Fruit fly (Drosophila melanogaster) whole organism, embryonic: ENCODE results near the gene CG15818.

Source experiments
- B-H2 ChIP-seq: fragments of 200-800 bp; sonication (Bioruptor generic); optimal IDR thresholded peaks from 2 replicates; lab custom pipeline; 2018; ENCODE audit warnings: missing biosample characterization, mild to moderate bottlenecking, missing genetic modification characterization
- CG10321 ChIP-seq: fragments of 200-800 bp; sonication (Bioruptor generic); IDR thresholded peaks from 2 replicates; pipeline ENCODE4 v1.3.6; 2022; ENCODE audit warnings: missing biosample characterization, missing genetic modification characterization
- CG11504 ChIP-seq: fragments of 200-800 bp; sonication (Bioruptor generic); optimal IDR thresholded peaks from 3 replicates; lab custom pipeline; 2019; ENCODE audit warnings: missing biosample characterization, mild to moderate bottlenecking, missing genetic modification characterization, moderate library complexity
- CG1233 ChIP-seq: fragments of 200-800 bp; sonication (Bioruptor generic); optimal IDR thresholded peaks from 4 replicates; lab custom pipeline; 2018; ENCODE audit warnings: missing biosample characterization, mild to moderate bottlenecking, missing genetic modification characterization
- CG15269 ChIP-seq: fragments of 200-800 bp; sonication (Bioruptor generic); optimal IDR thresholded peaks from 2 replicates; lab custom pipeline; 2018; ENCODE audit warnings: missing biosample characterization, mild to moderate bottlenecking, missing genetic modification characterization, moderate library complexity
- CG17912 ChIP-seq: fragments of 200-800 bp; sonication (Bioruptor generic); optimal IDR thresholded peaks from 2 replicates; lab custom pipeline; 2018; ENCODE audit warnings: missing biosample characterization, mild to moderate bottlenecking, missing genetic modification characterization
- CG30403 ChIP-seq: fragments of 200-800 bp; sonication (Bioruptor generic); optimal IDR thresholded peaks from 3 replicates; lab custom pipeline; 2016; ENCODE audit warnings: missing biosample characterization, missing genetic modification characterization
- CG31388 ChIP-seq: fragments of 200-800 bp; sonication (Bioruptor generic); optimal IDR thresholded peaks from 2 replicates; lab custom pipeline; 2016; ENCODE audit warnings: missing biosample characterization, missing genetic modification characterization
- CG32772 ChIP-seq: fragments of 200-800 bp; sonication (Bioruptor generic); IDR thresholded peaks from 2 replicates; pipeline ENCODE4 v1.3.6; 2022; ENCODE audit warnings: missing biosample characterization, missing genetic modification characterization
- CG5245 ChIP-seq: fragments of 200-800 bp; sonication (Bioruptor generic); optimal IDR thresholded peaks from 3 replicates; lab custom pipeline; 2016; ENCODE audit warnings: missing biosample characterization, missing genetic modification characterization
- CG6813 ChIP-seq: fragments of 200-800 bp; sonication (Bioruptor generic); optimal IDR thresholded peaks from 2 replicates; lab custom pipeline; 2017; ENCODE audit warnings: missing biosample characterization, missing genetic modification characterization, mild to moderate bottlenecking, moderate library complexity, missing genetic modification reagents
- CG7556 ChIP-seq: fragments of 200-800 bp; sonication (Bioruptor generic); optimal IDR thresholded peaks from 2 replicates; lab custom pipeline; 2017; ENCODE audit warnings: missing biosample characterization, mild to moderate bottlenecking, missing genetic modification characterization
- CG7745 ChIP-seq: fragments of 200-800 bp; sonication (Bioruptor generic); optimal IDR thresholded peaks from 2 replicates; lab custom pipeline; 2018; ENCODE audit warnings: missing biosample characterization, mild to moderate bottlenecking, missing genetic modification characterization, moderate library complexity
- CG7928 ChIP-seq: fragments of 200-800 bp; sonication (Bioruptor generic); optimal IDR thresholded peaks from 2 replicates; lab custom pipeline; 2017; ENCODE audit warnings: missing biosample characterization, mild to moderate bottlenecking, missing genetic modification characterization
- CG7963 ChIP-seq: fragments of 200-800 bp; sonication (Bioruptor generic); IDR thresholded peaks from 3 replicates; pipeline ENCODE4 v1.3.6; 2022; ENCODE audit warnings: missing biosample characterization, missing genetic modification characterization; ENCODE audit not compliant: partially characterized antibody
- CG8924 ChIP-seq: fragments of 200-800 bp; optimal IDR thresholded peaks from 3 replicates; lab custom pipeline; 2019; ENCODE audit warnings: missing biosample characterization, mild to moderate bottlenecking, missing genetic modification characterization, moderate library complexity
- CG9437 ChIP-seq: fragments of 200-800 bp; sonication (Bioruptor generic); optimal IDR thresholded peaks from 2 replicates; lab custom pipeline; 2018; ENCODE audit warnings: missing biosample characterization, mild to moderate bottlenecking, missing genetic modification characterization
- D19A ChIP-seq: fragments of 200-800 bp; optimal IDR thresholded peaks from 3 replicates; lab custom pipeline; 2019; ENCODE audit warnings: missing biosample characterization, mild to moderate bottlenecking, missing genetic modification characterization, moderate library complexity
- E2f1 ChIP-seq: fragments of 200-800 bp; sonication (Bioruptor generic); IDR thresholded peaks from 2 replicates; pipeline ENCODE4 v1.3.6; 2022; ENCODE audit warnings: missing biosample characterization, missing genetic modification characterization
- E2f2 ChIP-seq: fragments of 200-800 bp; sonication (Bioruptor generic); IDR thresholded peaks from 2 replicates; pipeline ENCODE4 v1.3.6; 2022; ENCODE audit warnings: missing biosample characterization, missing genetic modification characterization
- Elba2 ChIP-seq: fragments of 200-800 bp; sonication (Bioruptor generic); optimal IDR thresholded peaks from 3 replicates; lab custom pipeline; 2016; ENCODE audit warnings: missing biosample characterization, missing genetic modification characterization
- Ets97D ChIP-seq: fragments of 200-800 bp; sonication (Bioruptor generic); optimal IDR thresholded peaks from 3 replicates; lab custom pipeline; 2016; ENCODE audit warnings: missing biosample characterization, missing genetic modification characterization
- Fer2 ChIP-seq: fragments of 200-800 bp; sonication (Bioruptor generic); optimal IDR thresholded peaks from 2 replicates; lab custom pipeline; 2018; ENCODE audit warnings: missing biosample characterization, mild to moderate bottlenecking, missing genetic modification characterization, moderate library complexity
- Gsc ChIP-seq: fragments of 200-800 bp; sonication (Bioruptor generic); IDR thresholded peaks from 2 replicates; pipeline ENCODE4 v1.3.6; 2022; ENCODE audit warnings: missing biosample characterization, missing genetic modification characterization
- Gug ChIP-seq: fragments of 200-800 bp; sonication (Bioruptor generic); IDR thresholded peaks from 4 replicates; pipeline ENCODE4 v1.3.6; 2022; ENCODE audit warnings: missing biosample characterization, missing genetic modification characterization
- Lhr ChIP-seq: fragments of 200-800 bp; sonication (Bioruptor generic); optimal IDR thresholded peaks from 3 replicates; lab custom pipeline; 2017; ENCODE audit warnings: mild to moderate bottlenecking, missing biosample characterization, missing genetic modification reagents, missing genetic modification characterization
- Mrtf ChIP-seq: fragments of 200-800 bp; sonication (Bioruptor generic); IDR thresholded peaks from 3 replicates; pipeline ENCODE4 v1.3.6; 2022; ENCODE audit warnings: missing biosample characterization, missing genetic modification characterization
- Nf-YC ChIP-seq: fragments of 200-800 bp; optimal IDR thresholded peaks from 3 replicates; lab custom pipeline; 2019; ENCODE audit warnings: missing biosample characterization, mild to moderate bottlenecking, missing genetic modification characterization, moderate library complexity
- Ravus ChIP-seq: fragments of 200-800 bp; sonication (Bioruptor generic); IDR thresholded peaks from 2 replicates; pipeline ENCODE4 v1.3.6; 2022; ENCODE audit warnings: missing biosample characterization, missing genetic modification characterization
- Stat92E ChIP-seq, 3 experiments: fragments of >200 bp in 2 of 3; fragments of 200-800 bp in 1 of 3; sonication (Bioruptor generic) in 1 of 3; optimal IDR thresholded peaks; 2 replicates each; lab custom pipeline; 2017 to 2019; ENCODE audit warnings: missing biosample characterization in 3 of 3, missing genetic modification characterization in 3 of 3, mild to moderate bottlenecking in 1 of 3, moderate library complexity in 1 of 3
- al ChIP-seq: fragments of 200-800 bp; sonication (Bioruptor generic); IDR thresholded peaks from 2 replicates; pipeline ENCODE4 v1.3.6; 2022; ENCODE audit warnings: missing biosample characterization, missing genetic modification characterization
- bsh ChIP-seq, 2 experiments: fragments of 200-800 bp; sonication (Bioruptor generic); optimal IDR thresholded peaks; 2 replicates each; lab custom pipeline; 2017 to 2018; ENCODE audit warnings: mild to moderate bottlenecking in 2 of 2, missing biosample characterization in 2 of 2, missing genetic modification characterization in 2 of 2, moderate library complexity in 1 of 2
- ci ChIP-seq: fragments of 200-800 bp; sonication (Bioruptor generic); IDR thresholded peaks from 3 replicates; pipeline ENCODE4 v1.3.6; 2022; ENCODE audit warnings: missing biosample characterization, missing genetic modification characterization
- corto ChIP-seq: fragments of 200-800 bp; sonication (Bioruptor generic); optimal IDR thresholded peaks from 2 replicates; lab custom pipeline; 2016; ENCODE audit warnings: missing biosample characterization, mild to moderate bottlenecking, missing genetic modification characterization, moderate library complexity
- cwo ChIP-seq: fragments of 200-800 bp; sonication (Bioruptor generic); optimal IDR thresholded peaks from 3 replicates; lab custom pipeline; 2017; ENCODE audit warnings: missing biosample characterization, missing genetic modification characterization, mild to moderate bottlenecking, moderate library complexity, missing genetic modification reagents
- dati ChIP-seq: fragments of 200-800 bp; sonication (Bioruptor generic); IDR thresholded peaks from 2 replicates; pipeline ENCODE4 v1.3.6; 2022; ENCODE audit warnings: missing biosample characterization, missing genetic modification characterization
- disco-r ChIP-seq: fragments of 200-800 bp; sonication (Bioruptor generic); optimal IDR thresholded peaks from 2 replicates; lab custom pipeline; 2016; ENCODE audit warnings: missing biosample characterization, missing genetic modification characterization
- fd102C ChIP-seq: fragments of 200-800 bp; sonication (Bioruptor generic); optimal IDR thresholded peaks from 2 replicates; lab custom pipeline; 2018; ENCODE audit warnings: missing biosample characterization, mild to moderate bottlenecking, missing genetic modification characterization, moderate library complexity
- gem ChIP-seq: fragments of 200-800 bp; sonication (Bioruptor generic); optimal IDR thresholded peaks from 2 replicates; lab custom pipeline; 2019; ENCODE audit warnings: missing biosample characterization, mild to moderate bottlenecking, missing genetic modification characterization, moderate library complexity
- gt ChIP-seq: fragments of 200-800 bp; sonication (Bioruptor generic); IDR thresholded peaks from 2 replicates; pipeline ENCODE4 v1.3.6; 2022; ENCODE audit warnings: missing biosample characterization, missing genetic modification characterization
- luna ChIP-seq: fragments of 200-800 bp; sonication (Bioruptor generic); optimal IDR thresholded peaks from 2 replicates; lab custom pipeline; 2016; ENCODE audit warnings: missing biosample characterization, missing genetic modification characterization
- mam ChIP-seq: fragments of 200-800 bp; sonication (Bioruptor generic); optimal IDR thresholded peaks from 3 replicates; lab custom pipeline; 2016; ENCODE audit warnings: missing biosample characterization, missing genetic modification characterization
- p53 ChIP-seq: fragments of 200-800 bp; sonication (Bioruptor generic); optimal IDR thresholded peaks from 2 replicates; lab custom pipeline; 2016; ENCODE audit warnings: missing biosample characterization, missing genetic modification characterization
- phol ChIP-seq: fragments of 200-800 bp; sonication (Bioruptor generic); optimal IDR thresholded peaks from 3 replicates; lab custom pipeline; 2018; ENCODE audit warnings: missing biosample characterization, mild to moderate bottlenecking, missing genetic modification characterization, moderate library complexity
- prd ChIP-seq, 3 experiments: fragments of >200 bp in 2 of 3; fragments of 200-800 bp in 1 of 3; sonication (Bioruptor generic) in 1 of 3; optimal IDR thresholded peaks in 2 of 3; IDR thresholded peaks in 1 of 3; 2 replicates in 2 of 3; 3 replicates in 1 of 3; pipeline versions ENCODE4 v1.3.6 to Lab custom; 2017 to 2022; ENCODE audit warnings: missing biosample characterization in 1 of 3, missing genetic modification characterization in 1 of 3
- sc ChIP-seq, 3 experiments: fragments of >200 bp in 2 of 3; fragments of 200-800 bp in 1 of 3; sonication (Bioruptor generic) in 1 of 3; optimal IDR thresholded peaks; 2 replicates in 2 of 3; 3 replicates in 1 of 3; lab custom pipeline; 2017; ENCODE audit warnings: mild to moderate bottlenecking in 1 of 3, missing biosample characterization in 1 of 3, missing genetic modification characterization in 1 of 3, missing genetic modification reagents in 1 of 3
- slou ChIP-seq: fragments of 200-800 bp; sonication (Bioruptor generic); optimal IDR thresholded peaks from 3 replicates; lab custom pipeline; 2016; ENCODE audit warnings: missing biosample characterization, missing genetic modification characterization
- zen2 ChIP-seq: fragments of 200-800 bp; sonication (Bioruptor generic); IDR thresholded peaks from 3 replicates; pipeline ENCODE4 v1.3.6; 2022; ENCODE audit warnings: missing biosample characterization, missing genetic modification characterization; ENCODE audit not compliant: partially characterized antibody

CG15818 gene

DNA sequence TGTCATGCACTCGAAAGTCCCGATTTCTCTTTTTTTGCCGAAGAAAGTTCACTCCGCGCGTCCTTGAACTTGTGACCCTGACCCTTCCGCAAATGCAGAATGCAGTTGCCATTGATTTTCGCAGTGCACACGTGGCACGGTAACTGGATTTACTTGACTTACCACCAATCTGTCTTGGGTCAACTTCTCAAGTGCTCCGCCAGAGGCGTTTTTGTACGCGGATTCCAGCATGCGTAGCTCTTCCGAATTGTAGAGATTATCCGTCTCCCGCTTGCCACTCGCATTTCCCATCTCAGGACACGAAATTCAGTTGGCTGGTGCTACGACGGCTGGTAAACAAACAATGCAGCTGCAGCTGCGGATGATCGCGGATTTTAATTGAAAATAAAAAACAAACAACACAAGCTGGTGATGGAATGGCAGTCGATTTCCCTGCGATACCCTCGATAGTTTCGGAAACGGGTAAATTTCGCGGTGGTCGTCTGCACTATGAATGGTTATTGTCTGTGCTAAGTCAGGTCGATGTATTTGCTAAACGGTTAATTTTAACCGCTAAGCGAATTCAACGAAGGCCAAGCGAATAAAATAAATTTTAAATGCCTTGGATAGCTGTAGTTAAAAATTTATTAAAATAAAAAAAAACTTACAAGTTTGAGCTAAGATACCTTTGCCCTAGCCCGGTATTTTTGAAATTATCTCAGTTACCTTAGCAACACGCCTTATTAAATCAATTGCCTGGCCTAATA lies 22.7 kb upstream of the CG15818 start, which contains the start of the genes CG5149 and gudu (continued):
- TF ChIP-seq CG6813 (no peak), CG7928 (GFP tag; lab: Kevin White, UChicago) (no peak), Mrtf (GFP tag; lab: Robert Waterston, UW) (no peak), CG8924 (tag; lab: Kevin White, UChicago) (no peak), al (GFP tag; lab: Robert Waterston, UW) (no peak), CG10321 (no peak), ci (GFP tag; lab: Robert Waterston, UW) (peak; percentile 60; the same call in 1 of the 3 replicates), gem (tag; lab: Kevin White, UChicago) (no peak), Gug (GFP tag; lab: Robert Waterston, UW) (no peak; the same call in 3 of the 4 replicates), Elba2 (GFP tag; lab: Kevin White, UChicago) (no peak), CG32772 (GFP tag; lab: Robert Waterston, UW) (0 out of 2 replicates have a peak, but pooled peaks have one; percentile 28), B-H2 (GFP tag; lab: Kevin White, UChicago) (no peak), CG31388 (no peak), Lhr (peak; percentile 51), CG30403 (GFP tag; lab: Kevin White, UChicago) (no peak), Fer2 (tag; lab: Kevin White, UChicago) (no peak), disco-r (GFP tag; lab: Kevin White, UChicago) (no peak), fd102C (GFP tag; lab: Kevin White, UChicago) (no peak), sc (optimal IDR thresholded peaks at IDR 0.05; lab: Kevin White, UChicago) (no peak), sc (GFP tag; optimal IDR thresholded peaks at IDR 0.05; lab: Kevin White, UChicago) (no peak), corto (GFP tag; lab: Kevin White, UChicago) (no peak), CG15269 (tag; lab: Kevin White, UChicago) (no peak), gt (GFP tag; lab: Robert Waterston, UW) (no peak), Gsc (GFP tag; lab: Robert Waterston, UW) (no peak), CG5245 (no peak), zen2 (GFP tag; lab: Robert Waterston, UW) (peak; percentile 77), Nf-YC (tag; lab: Kevin White, UChicago) (no peak), Ravus (no peak), mam (GFP tag; lab: Kevin White, UChicago) (no peak), CG7556 (GFP tag; lab: Kevin White, UChicago) (no peak), dati (GFP tag; lab: Robert Waterston, UW) (no peak), CG1233 (GFP tag; lab: Kevin White, UChicago) (no peak), E2f2 (GFP tag; lab: Robert Waterston, UW) (peak; percentile 52), prd (optimal IDR thresholded peaks at IDR 0.05; lab: Kevin White, UChicago) (no peak), prd (GFP tag; IDR thresholded peaks at IDR 0.05; lab: Robert Waterston, UW) (no peak; the same call in 2 of the 3 replicates), cwo (GFP tag; lab: Kevin White, UChicago) (no peak), phol (tag; lab: Kevin White, UChicago) (peak; percentile 46), CG11504 (peak; percentile 70), CG7963 (GFP tag; lab: Robert Waterston, UW) (peak; percentile 59; the same call in 2 of the 3 replicates), CG17912 (GFP tag; lab: Kevin White, UChicago) (no peak), slou (GFP tag; lab: Kevin White, UChicago) (no peak), Ets97D (GFP tag; lab: Kevin White, UChicago) (peak; percentile 51), Stat92E (GFP tag; optimal IDR thresholded peaks at IDR 0.05; lab: Kevin White, UChicago) (peak in 1 of 3 experiments; percentile 12), E2f1 (GFP tag; lab: Robert Waterston, UW) (no peak), p53 (GFP tag; lab: Kevin White, UChicago) (no peak), bsh (GFP tag; optimal IDR thresholded peaks at IDR 0.05; lab: Kevin White, UChicago) (no peak), CG9437 (GFP tag; lab: Kevin White, UChicago) (no peak), D19A (no peak), CG7745 (no peak), luna (GFP tag; lab: Kevin White, UChicago) (no peak)
